Worm (Caenorhabditis elegans) whole organism, L2 larva: Measurements from ENCODE around the gene best-6.

Source experiments
- C34F6.9 ChIP-seq: fragments of 150-350 bp; optimal IDR thresholded peaks from 2 replicates; lab custom pipeline; 2014; ENCODE audit warnings: missing biosample characterization, missing genetic modification characterization
- F13H6.1 ChIP-seq: sonication (generic microtip); optimal IDR thresholded peaks from 2 replicates; lab custom pipeline; 2016; ENCODE audit warnings: missing genetic modification characterization, missing compliant biosample characterization
- R02D3.7 ChIP-seq: fragments of 150-350 bp; optimal IDR thresholded peaks from 2 replicates; lab custom pipeline; 2014; ENCODE audit warnings: missing biosample characterization, missing genetic modification characterization
- Y55F3AM.14 ChIP-seq: fragments of 200-800 bp; sonication (Bioruptor generic); optimal IDR thresholded peaks from 2 replicates; lab custom pipeline; 2018; ENCODE audit warnings: mild to moderate bottlenecking, missing genetic modification characterization, missing compliant biosample characterization
- ZK546.5 ChIP-seq: sonication (generic microtip); optimal IDR thresholded peaks from 2 replicates; lab custom pipeline; 2017; ENCODE audit warnings: missing biosample characterization, missing genetic modification characterization
- aly-2 ChIP-seq: fragments of 150-350 bp; optimal IDR thresholded peaks from 2 replicates; lab custom pipeline; 2014; ENCODE audit warnings: missing biosample characterization, missing genetic modification characterization
- blmp-1 ChIP-seq: sonication (generic microtip); optimal IDR thresholded peaks from 2 replicates; lab custom pipeline; 2017; ENCODE audit warnings: missing genetic modification characterization, mild to moderate bottlenecking, missing compliant biosample characterization, antibody characterized with exemption, moderate library complexity; ENCODE audit not compliant: insufficient read depth
- ceh-16 ChIP-seq: fragments of 150-350 bp; optimal IDR thresholded peaks from 2 replicates; lab custom pipeline; 2014; ENCODE audit warnings: missing biosample characterization, missing genetic modification characterization
- crh-2 ChIP-seq: sonication (generic microtip); optimal IDR thresholded peaks from 2 replicates; lab custom pipeline; 2017; ENCODE audit warnings: missing biosample characterization, missing genetic modification characterization
- dmd-4 ChIP-seq: sonication (generic microtip); optimal IDR thresholded peaks from 2 replicates; lab custom pipeline; 2017; ENCODE audit warnings: missing biosample characterization, missing genetic modification characterization
- egl-27 ChIP-seq: sonication (generic microtip); optimal IDR thresholded peaks from 3 replicates; lab custom pipeline; 2017; ENCODE audit warnings: missing biosample characterization, missing genetic modification reagents, missing genetic modification characterization
- elt-1 ChIP-seq: fragments of 150-350 bp; optimal IDR thresholded peaks from 2 replicates; lab custom pipeline; 2014; ENCODE audit warnings: missing biosample characterization, missing genetic modification characterization
- elt-3 ChIP-seq: sonication (generic microtip); optimal IDR thresholded peaks from 2 replicates; lab custom pipeline; 2017; ENCODE audit warnings: missing biosample characterization, missing genetic modification characterization
- gmeb-1 ChIP-seq: fragments of 150-350 bp; optimal IDR thresholded peaks from 2 replicates; lab custom pipeline; 2014; ENCODE audit warnings: missing biosample characterization, missing genetic modification characterization
- lin-11 ChIP-seq: fragments of 150-350 bp; sonication (generic microtip); optimal IDR thresholded peaks from 2 replicates; lab custom pipeline; 2014; ENCODE audit warnings: missing biosample characterization, missing genetic modification characterization, inconsistent platforms, mixed read lengths
- lin-39 ChIP-seq: fragments of 150-350 bp; optimal IDR thresholded peaks from 2 replicates; lab custom pipeline; 2014; ENCODE audit warnings: missing biosample characterization, missing genetic modification reagents, missing genetic modification characterization
- mdl-1 ChIP-seq, 2 experiments: fragments of 150-350 bp in 1 of 2; sonication (generic microtip) in 1 of 2; optimal IDR thresholded peaks; 2 replicates each; lab custom pipeline; 2017; ENCODE audit warnings: missing biosample characterization in 2 of 2, missing genetic modification characterization in 2 of 2
- nhr-11 ChIP-seq: fragments of 150-350 bp; optimal IDR thresholded peaks from 2 replicates; lab custom pipeline; 2014; ENCODE audit warnings: missing biosample characterization, missing genetic modification characterization
- nhr-23 ChIP-seq: fragments of 150-350 bp; optimal IDR thresholded peaks from 2 replicates; lab custom pipeline; 2014; ENCODE audit warnings: missing biosample characterization, missing genetic modification reagents, missing genetic modification characterization
- nhr-237 ChIP-seq: fragments of 150-350 bp; optimal IDR thresholded peaks from 2 replicates; lab custom pipeline; 2014; ENCODE audit warnings: missing biosample characterization, missing genetic modification characterization
- nhr-77 ChIP-seq: fragments of 150-350 bp; optimal IDR thresholded peaks from 2 replicates; lab custom pipeline; 2014; ENCODE audit warnings: missing biosample characterization, missing genetic modification characterization
- peb-1 ChIP-seq: fragments of 150-350 bp; optimal IDR thresholded peaks from 2 replicates; lab custom pipeline; 2014; ENCODE audit warnings: missing biosample characterization, missing genetic modification characterization
- sma-9 ChIP-seq, 2 experiments: fragments of 150-350 bp in 1 of 2; sonication (generic microtip) in 1 of 2; optimal IDR thresholded peaks; 2 replicates each; lab custom pipeline; 2014 to 2016; ENCODE audit warnings: missing genetic modification characterization in 2 of 2, mild to moderate bottlenecking in 1 of 2, missing biosample characterization in 1 of 2, missing compliant biosample characterization in 1 of 2, missing genetic modification reagents in 1 of 2, moderate library complexity in 1 of 2
- snpc-4 ChIP-seq: fragments of 150-350 bp; optimal IDR thresholded peaks from 2 replicates; lab custom pipeline; 2014; ENCODE audit warnings: missing biosample characterization, missing genetic modification characterization
- unc-39 ChIP-seq: fragments of 150-350 bp; optimal IDR thresholded peaks from 2 replicates; lab custom pipeline; 2014; ENCODE audit warnings: missing biosample characterization, missing genetic modification characterization
- unc-55 ChIP-seq: fragments of 150-350 bp; sonication (generic microtip); optimal IDR thresholded peaks from 3 replicates; lab custom pipeline; 2014; ENCODE audit warnings: missing biosample characterization, missing genetic modification reagents, missing genetic modification characterization
- ztf-11 ChIP-seq: sonication (generic microtip); optimal IDR thresholded peaks from 2 replicates; lab custom pipeline; 2017; ENCODE audit warnings: missing biosample characterization, missing genetic modification characterization

The best-6 gene

DNA sequence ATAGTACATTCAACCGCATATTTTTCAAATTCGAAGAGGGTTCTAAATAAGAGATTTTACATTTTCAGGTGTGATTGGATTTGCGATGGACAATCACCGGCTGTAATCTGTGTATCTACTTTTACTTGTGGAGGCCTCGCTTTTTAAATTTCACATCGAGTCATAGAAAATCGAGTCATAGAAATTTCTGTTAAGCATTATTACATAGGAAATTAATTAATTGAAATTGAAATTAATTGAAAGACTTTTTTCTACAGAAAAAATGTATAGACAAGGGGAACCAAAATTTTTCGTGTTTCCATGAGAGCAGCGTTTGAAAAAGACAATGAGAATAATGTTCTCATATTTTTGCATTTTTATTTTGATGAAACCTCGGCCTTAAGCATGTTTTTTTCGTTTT lies 45.1 kb downstream of the best-6 start, which contains the start of gene clec-176:
Gene clec-176 (plus strand): TSS at position 301 of the 400 bp plus-strand sequence.
- no peak for TF ChIP-seq blmp-1 (tag; lab: Kevin White, UChicago)
- no peak for TF ChIP-seq snpc-4 (tag; lab: Kevin White, UChicago)
- no peak for TF ChIP-seq aly-2 (tag; lab: Kevin White, UChicago)
- no peak for TF ChIP-seq ZK546.5 (tag; lab: Kevin White, UChicago)
- no peak for TF ChIP-seq ceh-16
- no peak for TF ChIP-seq nhr-23 (tag; lab: Kevin White, UChicago)
- no peak for TF ChIP-seq lin-11 (tag; lab: Kevin White, UChicago)
- TF ChIP-seq lin-39 (tag; lab: Kevin White, UChicago), result no peak
- no peak for TF ChIP-seq Y55F3AM.14 (GFP tag; lab: Kevin White, UChicago)
- no peak for TF ChIP-seq nhr-11 (tag; lab: Kevin White, UChicago)
- no peak for TF ChIP-seq elt-1
- TF ChIP-seq mdl-1 (tag; optimal IDR thresholded peaks at IDR 0.05; lab: Kevin White, UChicago), result no peak

- no peak for TF ChIP-seq elt-1
- no peak for TF ChIP-seq ztf-11
- no peak for TF ChIP-seq nhr-237 (tag; lab: Kevin White, UChicago)
- no peak for TF ChIP-seq dmd-4
- TF ChIP-seq unc-55 (GFP tag; lab: Kevin White, UChicago), result no peak
- TF ChIP-seq nhr-11 (tag; lab: Kevin White, UChicago), result no peak
- TF ChIP-seq lin-39 (tag; lab: Kevin White, UChicago), result no peak
- no peak for TF ChIP-seq peb-1 (tag; lab: Kevin White, UChicago)
- TF ChIP-seq F13H6.1 (tag; lab: Kevin White, UChicago), result no peak
- TF ChIP-seq unc-39 (tag; lab: Kevin White, UChicago), result no peak
- TF ChIP-seq gmeb-1 (tag; lab: Kevin White, UChicago), result no peak
- TF ChIP-seq lin-11 (tag; lab: Kevin White, UChicago), result no peak
- TF ChIP-seq elt-3, result no peak
- TF ChIP-seq egl-27 (tag; lab: Kevin White, UChicago), result no peak
Observed at ce11 chrIV:4982477-4982876, 46.4 kb downstream of the best-6 start, which contains the start of gene E03H12.4. Gene E03H12.4, plus strand, starts transcription at chrIV:4982596.

DNA sequence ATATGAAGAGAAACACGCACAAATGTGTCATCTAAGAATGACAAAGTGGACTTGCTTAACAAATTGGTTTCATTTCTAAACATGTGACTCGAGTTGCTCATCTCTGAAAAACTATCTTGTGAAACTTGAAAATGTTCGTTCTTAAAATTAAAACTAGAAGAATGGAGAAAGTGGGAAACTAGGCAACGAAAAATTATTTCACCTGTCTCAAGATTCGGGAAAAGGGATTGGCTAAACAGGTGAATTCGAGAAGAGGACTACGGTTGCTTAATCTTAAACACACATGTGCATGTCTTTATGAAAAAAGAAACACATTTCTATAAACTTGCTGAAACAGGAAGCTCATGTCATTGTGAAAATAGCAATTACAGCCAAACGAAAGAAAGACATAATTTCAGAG lies 47.9 kb downstream of the best-6 start, which contains the start of gene srz-24:
Gene srz-24 (minus strand): TSS at position 101 of the 400 bp plus-strand sequence.
- no peak for TF ChIP-seq aly-2 (tag; lab: Kevin White, UChicago)

- TF ChIP-seq snpc-4 (tag; lab: Kevin White, UChicago) (no peak), C34F6.9 (tag; lab: Kevin White, UChicago) (no peak), gmeb-1 (tag; lab: Kevin White, UChicago) (no peak), nhr-77 (tag; lab: Kevin White, UChicago) (no peak), sma-9 (GFP tag; optimal IDR thresholded peaks at IDR 0.05; lab: Kevin White, UChicago) (no peak), sma-9 (tag; optimal IDR thresholded peaks at IDR 0.05; lab: Kevin White, UChicago) (no peak), crh-2 (no peak), aly-2 (tag; lab: Kevin White, UChicago) (no peak), unc-39 (tag; lab: Kevin White, UChicago) (no peak), ceh-16 (no peak), ZK546.5 (tag; lab: Kevin White, UChicago) (no peak), R02D3.7 (tag; lab: Kevin White, UChicago) (no peak)
Observed at ce11 chrIV:4977176-4977693, 51.6 kb downstream of the best-6 start, which contains the start of gene E03H12.5. Gene E03H12.5, plus strand, starts transcription at chrIV:4977226.
